Fruit fly (Drosophila melanogaster): ENCODE results near the gene CG9636.

dm6 chr3R:8205292-8205893, 38.2 kb downstream of the CG9636 start:
- TF ChIP-seq CG8359 (GFP tag; optimal IDR thresholded peaks at IDR 0.05; ENCODE audit: borderline replicate concordance) (no peak), cwo (GFP tag; optimal IDR thresholded peaks at IDR 0.05) (no peak), kni (GFP tag; optimal IDR thresholded peaks at IDR 0.05) (no peak), Mrtf (GFP tag; IDR thresholded peaks at IDR 0.05) (no peak), ro (GFP tag; IDR thresholded peaks at IDR 0.05) (no peak), NK7.1 (GFP tag; optimal IDR thresholded peaks at IDR 0.05) (no peak), CG13894 (tag; optimal IDR thresholded peaks at IDR 0.05) (no peak)

Data from whole organism, embryonic.